Worm (Caenorhabditis elegans) whole organism, L4 larva: ENCODE results near the gene F52E4.5.
A peak's percentile ranks its signal among the peaks of the same experiment; 100 is the strongest.

Experiments used
- D1046.2 ChIP-seq: fragments of 200-800 bp; sonication (Bioruptor generic); IDR thresholded peaks from 2 replicates; pipeline ENCODE4 v1.3.6; 2022; ENCODE audit warnings: missing genetic modification characterization, missing compliant biosample characterization
- F10B5.3 ChIP-seq: sonication (generic microtip); optimal IDR thresholded peaks from 2 replicates; lab custom pipeline; 2016; ENCODE audit warnings: mild to moderate bottlenecking, missing genetic modification characterization, missing compliant biosample characterization
- F49E8.2 ChIP-seq: sonication (generic microtip); optimal IDR thresholded peaks from 2 replicates; lab custom pipeline; 2016; ENCODE audit warnings: missing compliant biosample characterization, mild to moderate bottlenecking, missing genetic modification characterization, borderline replicate concordance
- T26A8.4 ChIP-seq: fragments of 200-800 bp; sonication (Bioruptor generic); IDR thresholded peaks from 2 replicates; pipeline ENCODE4 v1.3.6; 2022; ENCODE audit warnings: missing genetic modification characterization, missing compliant biosample characterization
- Y48G9A.11 ChIP-seq: fragments of 200-800 bp; sonication (Bioruptor generic); IDR thresholded peaks from 2 replicates; pipeline ENCODE4 v1.3.6; 2022; ENCODE audit warnings: missing genetic modification reagents, missing genetic modification characterization, missing compliant biosample characterization
- Y75B8A.6 ChIP-seq: fragments of 200-800 bp; sonication (Bioruptor generic); IDR thresholded peaks from 2 replicates; pipeline ENCODE4 v1.3.6; 2022; ENCODE audit warnings: missing genetic modification reagents, missing genetic modification characterization, missing compliant biosample characterization
- ZK546.5 ChIP-seq, 2 experiments: sonication (generic microtip); optimal IDR thresholded peaks; 2 replicates each; lab custom pipeline; 2017; ENCODE audit warnings: missing biosample characterization in 2 of 2, missing genetic modification characterization in 2 of 2
- aha-1 ChIP-seq: fragments of 150-350 bp; peaks from one replicate; lab custom pipeline; 2014; ENCODE audit warnings: missing biosample characterization, missing genetic modification characterization
- ama-1 ChIP-seq: fragments of 150-350 bp; optimal IDR thresholded peaks from 2 replicates; lab custom pipeline; 2014; ENCODE audit warnings: inconsistent platforms, mixed read lengths
- ceh-82 ChIP-seq: sonication (generic microtip); optimal IDR thresholded peaks from 2 replicates; lab custom pipeline; 2017; ENCODE audit warnings: missing biosample characterization, missing genetic modification characterization
- daf-12 ChIP-seq: fragments of 150-350 bp; optimal IDR thresholded peaks from 2 replicates; lab custom pipeline; 2014; ENCODE audit warnings: missing biosample characterization, missing genetic modification reagents, missing genetic modification characterization
- daf-16 ChIP-seq, 3 experiments: sonication (generic microtip); optimal IDR thresholded peaks; 2 replicates each; lab custom pipeline; 2016 to 2017; ENCODE audit warnings: missing genetic modification characterization in 3 of 3, missing genetic modification reagents in 3 of 3, mild to moderate bottlenecking in 2 of 3, missing compliant biosample characterization in 2 of 3, missing biosample characterization in 1 of 3, moderate library complexity in 1 of 3
- daf-8 ChIP-seq: fragments of 200-800 bp; sonication (Bioruptor generic); IDR thresholded peaks from 2 replicates; pipeline ENCODE4 v1.3.6; 2022; ENCODE audit warnings: missing genetic modification characterization, missing compliant biosample characterization
- dmd-6 ChIP-seq: fragments of 200-800 bp; sonication (Bioruptor generic); IDR thresholded peaks from 2 replicates; pipeline ENCODE4 v1.3.6; 2022; ENCODE audit warnings: missing genetic modification reagents, missing genetic modification characterization, missing compliant biosample characterization
- dmd-8 ChIP-seq: fragments of 200-800 bp; sonication (Bioruptor generic); IDR thresholded peaks from 2 replicates; pipeline ENCODE4 v1.3.6; 2022; ENCODE audit warnings: missing genetic modification characterization, missing compliant biosample characterization
- dpl-1 ChIP-seq: fragments of 150-350 bp; optimal IDR thresholded peaks from 2 replicates; lab custom pipeline; 2014; ENCODE audit warnings: missing biosample characterization, missing genetic modification reagents, missing genetic modification characterization
- duxl-1 ChIP-seq: sonication (generic microtip); optimal IDR thresholded peaks from 2 replicates; lab custom pipeline; 2016; ENCODE audit warnings: mild to moderate bottlenecking, missing genetic modification characterization, moderate library complexity, missing compliant biosample characterization; ENCODE audit not compliant: poor library complexity
- dve-1 ChIP-seq: sonication (generic microtip); optimal IDR thresholded peaks from 2 replicates; lab custom pipeline; 2017; ENCODE audit warnings: antibody characterized with exemption, mild to moderate bottlenecking, missing genetic modification characterization, missing compliant biosample characterization; ENCODE audit not compliant: insufficient read depth
- egl-27 ChIP-seq: sonication (generic microtip); optimal IDR thresholded peaks from 3 replicates; lab custom pipeline; 2017; ENCODE audit warnings: missing biosample characterization, missing genetic modification reagents, missing genetic modification characterization
- gei-8 ChIP-seq: fragments of 200-800 bp; sonication (Bioruptor generic); optimal IDR thresholded peaks from 2 replicates; lab custom pipeline; 2018; ENCODE audit warnings: mild to moderate bottlenecking, missing genetic modification characterization, missing compliant biosample characterization
- hlh-11 ChIP-seq: fragments of 200-800 bp; sonication (Bioruptor generic); optimal IDR thresholded peaks from 2 replicates; lab custom pipeline; 2018; ENCODE audit warnings: mild to moderate bottlenecking, missing genetic modification characterization, missing compliant biosample characterization
- mdl-1 ChIP-seq, 2 experiments: fragments of 150-350 bp in 1 of 2; sonication (generic microtip) in 1 of 2; optimal IDR thresholded peaks; 2 replicates each; lab custom pipeline; 2014 to 2017; ENCODE audit warnings: missing biosample characterization in 2 of 2, missing genetic modification characterization in 2 of 2
- mep-1 ChIP-seq: fragments of 150-350 bp; sonication (generic microtip); optimal IDR thresholded peaks from 3 replicates; lab custom pipeline; 2014; ENCODE audit warnings: missing biosample characterization, missing genetic modification characterization
- mxl-3 ChIP-seq: fragments of 200-800 bp; sonication (Bioruptor generic); optimal IDR thresholded peaks from 2 replicates; lab custom pipeline; 2018; ENCODE audit warnings: mild to moderate bottlenecking, missing genetic modification characterization, missing compliant biosample characterization
- nhr-28 ChIP-seq: fragments of 150-350 bp; optimal IDR thresholded peaks from 2 replicates; lab custom pipeline; 2014; ENCODE audit warnings: missing biosample characterization, missing genetic modification characterization
- nhr-41 ChIP-seq: fragments of 200-800 bp; sonication (Bioruptor generic); IDR thresholded peaks from 2 replicates; pipeline ENCODE4 v1.3.6; 2022; ENCODE audit warnings: missing genetic modification reagents, missing genetic modification characterization, missing compliant biosample characterization
- nhr-48 ChIP-seq: sonication (generic microtip); optimal IDR thresholded peaks from 2 replicates; lab custom pipeline; 2016; ENCODE audit warnings: mild to moderate bottlenecking, missing genetic modification characterization, missing compliant biosample characterization
- nhr-76 ChIP-seq: fragments of 150-350 bp; optimal IDR thresholded peaks from 2 replicates; lab custom pipeline; 2014; ENCODE audit warnings: missing biosample characterization, missing genetic modification characterization
- php-3 ChIP-seq: fragments of 200-800 bp; sonication (Bioruptor generic); IDR thresholded peaks from 2 replicates; pipeline ENCODE4 v1.3.6; 2022; ENCODE audit warnings: missing genetic modification reagents, missing genetic modification characterization, missing compliant biosample characterization
- pqm-1 ChIP-seq: sonication (generic microtip); optimal IDR thresholded peaks from 2 replicates; lab custom pipeline; 2017; ENCODE audit warnings: missing biosample characterization, missing genetic modification characterization
- set-16 ChIP-seq: fragments of 200-800 bp; sonication (Bioruptor generic); IDR thresholded peaks from 2 replicates; pipeline ENCODE4 v1.3.6; 2022; ENCODE audit warnings: missing genetic modification reagents, missing genetic modification characterization, missing compliant biosample characterization
- snpc-1.2 ChIP-seq: fragments of 200-800 bp; sonication (Bioruptor generic); IDR thresholded peaks from 2 replicates; pipeline ENCODE4 v1.3.6; 2022; ENCODE audit warnings: missing genetic modification reagents, missing genetic modification characterization, missing compliant biosample characterization
- tag-97 ChIP-seq: fragments of 200-800 bp; sonication (Bioruptor generic); IDR thresholded peaks from 2 replicates; pipeline ENCODE4 v1.3.6; 2022; ENCODE audit warnings: missing genetic modification characterization, missing compliant biosample characterization
- unc-130 ChIP-seq: sonication (generic microtip); optimal IDR thresholded peaks from 2 replicates; lab custom pipeline; 2016; ENCODE audit warnings: missing genetic modification reagents, missing genetic modification characterization, missing compliant biosample characterization
- vab-7 ChIP-seq: fragments of 200-800 bp; sonication (Bioruptor generic); IDR thresholded peaks from 2 replicates; pipeline ENCODE4 v1.3.6; 2022; ENCODE audit warnings: missing genetic modification reagents, missing genetic modification characterization, missing compliant biosample characterization
- zag-1 ChIP-seq: fragments of 150-350 bp; optimal IDR thresholded peaks from 2 replicates; lab custom pipeline; 2014; ENCODE audit warnings: missing biosample characterization, missing genetic modification characterization
- zfp-2 ChIP-seq: sonication (generic microtip); optimal IDR thresholded peaks from 2 replicates; lab custom pipeline; 2016; ENCODE audit warnings: mild to moderate bottlenecking, missing genetic modification characterization, missing compliant biosample characterization
- zfp-3 ChIP-seq: fragments of 200-800 bp; sonication (Bioruptor generic); conservative IDR thresholded peaks from 2 replicates; pipeline ENCODE4 v1.3.6; 2022; ENCODE audit warnings: missing genetic modification reagents, missing genetic modification characterization, missing compliant biosample characterization
- zip-11 ChIP-seq: fragments of 200-800 bp; sonication (Bioruptor generic); IDR thresholded peaks from 2 replicates; pipeline ENCODE4 v1.3.6; 2022; ENCODE audit warnings: missing genetic modification characterization, missing compliant biosample characterization
- zip-2 ChIP-seq: fragments of 150-350 bp; optimal IDR thresholded peaks from 2 replicates; lab custom pipeline; 2014; ENCODE audit warnings: missing biosample characterization, missing genetic modification characterization

F52E4.5 gene

ce11 chrX:3061698-3062097, 25.4 kb downstream of the F52E4.5 start (continued):
- no peak for TF ChIP-seq vab-7 (GFP tag; lab: Robert Waterston, UW)

ce11 chrX:3059299-3059698, 27.8 kb downstream of the F52E4.5 start, which contains the start of gene rsef-1:
Gene rsef-1, minus strand, starts transcription at chrX:3059399.
- TF ChIP-seq ama-1 (lab: Kevin White, UChicago), result no peak
- no peak for TF ChIP-seq duxl-1

- no peak for TF ChIP-seq daf-8
- TF ChIP-seq dmd-6 (GFP tag; lab: Robert Waterston, UW), result no peak
- TF ChIP-seq zip-2 (tag; lab: Kevin White, UChicago), result no peak
- TF ChIP-seq tag-97 (GFP tag; lab: Robert Waterston, UW), result no peak
- peak; percentile 46; the same call in 1 of the 2 replicates for TF ChIP-seq set-16
- no peak for TF ChIP-seq gei-8
- 0 out of 2 replicates have a peak, but pooled peaks have one; percentile 25 for TF ChIP-seq snpc-1.2 (GFP tag; lab: Robert Waterston, UW)
Measured at ce11 chrX:3057656-3058055, 29.5 kb downstream of the F52E4.5 start.

ce11 chrX:3056098-3056497, 31.0 kb downstream of the F52E4.5 start:
- TF ChIP-seq unc-130 (GFP tag; lab: Kevin White, UChicago) (no peak), daf-12 (tag; lab: Kevin White, UChicago) (no peak), dpl-1 (GFP tag; lab: Kevin White, UChicago) (no peak), Y48G9A.11 (no peak), Y75B8A.6 (GFP tag; lab: Robert Waterston, UW) (no peak), zag-1 (tag; lab: Kevin White, UChicago) (no peak), php-3 (GFP tag; lab: Robert Waterston, UW) (no peak), nhr-76 (tag; lab: Kevin White, UChicago) (no peak), zfp-2 (tag; lab: Kevin White, UChicago) (no peak), zip-11 (GFP tag; lab: Robert Waterston, UW) (no peak), ama-1 (lab: Kevin White, UChicago) (no peak), nhr-41 (GFP tag; lab: Robert Waterston, UW) (no peak), dmd-8 (GFP tag; lab: Robert Waterston, UW) (no peak), zfp-3 (GFP tag; lab: Robert Waterston, UW) (no peak), gei-8 (no peak), mep-1 (tag; lab: Kevin White, UChicago) (no peak), F49E8.2 (tag; lab: Kevin White, UChicago) (no peak), D1046.2 (no peak), ceh-82 (tag; lab: Kevin White, UChicago) (no peak)

ce11 chrX:3054802-3055201, 32.3 kb downstream of the F52E4.5 start, which contains the start of gene twk-26:
Gene twk-26, minus strand, starts transcription at chrX:3054824.
- TF ChIP-seq pqm-1 (tag; lab: Kevin White, UChicago), result peak; percentile 83
- TF ChIP-seq egl-27 (tag; lab: Kevin White, UChicago), result no peak
- no peak for TF ChIP-seq ZK546.5 (tag; optimal IDR thresholded peaks at IDR 0.05; lab: Kevin White, UChicago)
- TF ChIP-seq aha-1 (tag; lab: Kevin White, UChicago), result peak; percentile 29
- TF ChIP-seq nhr-48 (tag; lab: Kevin White, UChicago), result peak; percentile 16
- TF ChIP-seq mdl-1 (tag; optimal IDR thresholded peaks at IDR 0.05; lab: Kevin White, UChicago), result no peak
- no peak for TF ChIP-seq daf-16 (GFP tag; optimal IDR thresholded peaks at IDR 0.05; lab: Kevin White, UChicago)
- peak; percentile 69 for TF ChIP-seq daf-16 (tag; optimal IDR thresholded peaks at IDR 0.05; lab: Kevin White, UChicago)
- peak; percentile 25 for TF ChIP-seq mxl-3 (GFP tag; lab: Kevin White, UChicago)
- TF ChIP-seq F10B5.3 (tag; lab: Kevin White, UChicago), result no peak
- 0 out of 2 replicates have a peak, but pooled peaks have one; percentile 5 for TF ChIP-seq php-3 (GFP tag; lab: Robert Waterston, UW)
- peak; percentile 47 for TF ChIP-seq hlh-11 (tag; lab: Kevin White, UChicago)
- TF ChIP-seq nhr-28 (tag; lab: Kevin White, UChicago), result peak; percentile 22
- peak; percentile 17 for TF ChIP-seq dve-1 (tag; lab: Kevin White, UChicago)
- TF ChIP-seq snpc-1.2 (GFP tag; lab: Robert Waterston, UW), result no peak
- peak; percentile 39 for TF ChIP-seq dmd-6 (GFP tag; lab: Robert Waterston, UW)
- TF ChIP-seq T26A8.4 (GFP tag; lab: Robert Waterston, UW), result no peak
- TF ChIP-seq, all 104 proteins: peak for 10
